Fruit fly (Drosophila melanogaster) whole organism, embryonic: Measurements from ENCODE around the gene ATP7.

Experiments
- Bgb ChIP-seq: fragments of 200-800 bp; sonication (Bioruptor generic); IDR thresholded peaks from 2 replicates; pipeline ENCODE4 v1.3.6; 2022; ENCODE audit warnings: missing biosample characterization, missing genetic modification characterization; ENCODE audit not compliant: partially characterized antibody
- CG12299 ChIP-seq: fragments of 200-800 bp; sonication (Bioruptor generic); optimal IDR thresholded peaks from 2 replicates; lab custom pipeline; 2018; ENCODE audit warnings: missing biosample characterization, mild to moderate bottlenecking, missing genetic modification characterization
- CG12942 ChIP-seq: fragments of 200-800 bp; sonication (Bioruptor generic); optimal IDR thresholded peaks from 3 replicates; lab custom pipeline; 2016; ENCODE audit warnings: missing biosample characterization, missing genetic modification characterization
- CG16815 ChIP-seq: fragments of 200-800 bp; sonication (Bioruptor generic); optimal IDR thresholded peaks from 3 replicates; lab custom pipeline; 2017; ENCODE audit warnings: missing biosample characterization, mild to moderate bottlenecking, missing genetic modification characterization
- CG16863 ChIP-seq: fragments of 200-800 bp; sonication (Bioruptor generic); optimal IDR thresholded peaks from 3 replicates; lab custom pipeline; 2016; ENCODE audit warnings: missing biosample characterization, missing genetic modification characterization
- CG1792 ChIP-seq: fragments of 200-800 bp; sonication (Bioruptor generic); optimal IDR thresholded peaks from 2 replicates; lab custom pipeline; 2016; ENCODE audit warnings: missing biosample characterization, missing genetic modification characterization
- CG18011 ChIP-seq: fragments of 200-800 bp; sonication (Bioruptor generic); optimal IDR thresholded peaks from 2 replicates; lab custom pipeline; 2017; ENCODE audit warnings: missing biosample characterization, missing genetic modification characterization, mild to moderate bottlenecking, moderate library complexity, missing genotype
- CG1832 ChIP-seq: fragments of 200-800 bp; sonication (Bioruptor generic); optimal IDR thresholded peaks from 2 replicates; lab custom pipeline; 2017; ENCODE audit warnings: missing biosample characterization, mild to moderate bottlenecking, missing genetic modification characterization, inconsistent platforms
- CG2116 ChIP-seq: fragments of 200-800 bp; sonication (Bioruptor generic); optimal IDR thresholded peaks from 3 replicates; lab custom pipeline; 2018; ENCODE audit warnings: missing biosample characterization, mild to moderate bottlenecking, missing genetic modification characterization
- CG31365 ChIP-seq: fragments of 200-800 bp; sonication (Bioruptor generic); optimal IDR thresholded peaks from 2 replicates; lab custom pipeline; 2018; ENCODE audit warnings: missing biosample characterization, mild to moderate bottlenecking, missing genetic modification characterization
- CG32772 ChIP-seq: fragments of 200-800 bp; sonication (Bioruptor generic); IDR thresholded peaks from 2 replicates; pipeline ENCODE4 v1.3.6; 2022; ENCODE audit warnings: missing biosample characterization, missing genetic modification characterization
- CG6689 ChIP-seq: fragments of 200-800 bp; sonication (Bioruptor generic); IDR thresholded peaks from 2 replicates; pipeline ENCODE4 v1.3.6; 2022; ENCODE audit warnings: missing biosample characterization, missing genetic modification characterization
- CG6813 ChIP-seq: fragments of 200-800 bp; sonication (Bioruptor generic); optimal IDR thresholded peaks from 2 replicates; lab custom pipeline; 2017; ENCODE audit warnings: missing biosample characterization, missing genetic modification characterization, mild to moderate bottlenecking, moderate library complexity, missing genetic modification reagents
- CG7372 ChIP-seq: fragments of 200-800 bp; sonication (Bioruptor generic); IDR thresholded peaks from 2 replicates; pipeline ENCODE4 v1.3.6; 2022; ENCODE audit warnings: missing biosample characterization, missing genetic modification characterization
- CG8359 ChIP-seq: fragments of 200-800 bp; sonication (Bioruptor generic); optimal IDR thresholded peaks from 2 replicates; lab custom pipeline; 2017; ENCODE audit warnings: missing biosample characterization, mild to moderate bottlenecking, missing genetic modification characterization, borderline replicate concordance
- CG9817 ChIP-seq: fragments of 200-800 bp; sonication (Bioruptor generic); optimal IDR thresholded peaks from 2 replicates; lab custom pipeline; 2018; ENCODE audit warnings: missing biosample characterization, mild to moderate bottlenecking, missing genetic modification characterization, moderate library complexity
- CrebB ChIP-seq: fragments of 200-800 bp; sonication (Bioruptor generic); optimal IDR thresholded peaks from 3 replicates; lab custom pipeline; 2018; ENCODE audit warnings: missing biosample characterization, mild to moderate bottlenecking, missing genetic modification characterization
- Dek ChIP-seq: fragments of 200-800 bp; sonication (Bioruptor generic); optimal IDR thresholded peaks from 3 replicates; lab custom pipeline; 2019; ENCODE audit warnings: missing biosample characterization, mild to moderate bottlenecking, missing genetic modification characterization, moderate library complexity
- Dip2 ChIP-seq: fragments of 200-800 bp; sonication (Bioruptor generic); IDR thresholded peaks from 2 replicates; pipeline ENCODE4 v1.3.6; 2022; ENCODE audit warnings: missing biosample characterization, missing genetic modification characterization
- Dip3 ChIP-seq: fragments of 200-800 bp; sonication (Bioruptor generic); optimal IDR thresholded peaks from 3 replicates; lab custom pipeline; 2016; ENCODE audit warnings: missing biosample characterization, missing genetic modification characterization
- Fer3 ChIP-seq: fragments of 200-800 bp; sonication (Bioruptor generic); optimal IDR thresholded peaks from 2 replicates; lab custom pipeline; 2018; ENCODE audit warnings: missing biosample characterization, mild to moderate bottlenecking, missing genetic modification characterization, moderate library complexity
- HLH54F ChIP-seq: fragments of 200-800 bp; sonication (Bioruptor generic); optimal IDR thresholded peaks from 3 replicates; lab custom pipeline; 2016; ENCODE audit warnings: missing biosample characterization, missing genetic modification characterization
- Hr51 ChIP-seq, 2 experiments: fragments of 200-800 bp; sonication (Bioruptor generic); optimal IDR thresholded peaks; 2 replicates in 1 of 2; 3 replicates in 1 of 2; lab custom pipeline; 2016 to 2018; ENCODE audit warnings: missing biosample characterization in 2 of 2, missing genetic modification characterization in 2 of 2, mild to moderate bottlenecking in 1 of 2, moderate library complexity in 1 of 2
- Meics ChIP-seq: fragments of 200-800 bp; sonication (Bioruptor generic); optimal IDR thresholded peaks from 2 replicates; lab custom pipeline; 2017; ENCODE audit warnings: missing biosample characterization, mild to moderate bottlenecking, missing genetic modification characterization
- Neu2 ChIP-seq: fragments of 200-800 bp; sonication (Bioruptor generic); optimal IDR thresholded peaks from 3 replicates; lab custom pipeline; 2016; ENCODE audit warnings: missing biosample characterization, missing genetic modification characterization, borderline replicate concordance
- Ravus ChIP-seq: fragments of 200-800 bp; sonication (Bioruptor generic); IDR thresholded peaks from 2 replicates; pipeline ENCODE4 v1.3.6; 2022; ENCODE audit warnings: missing biosample characterization, missing genetic modification characterization
- Sry-β ChIP-seq: fragments of 200-800 bp; sonication (Bioruptor generic); optimal IDR thresholded peaks from 2 replicates; lab custom pipeline; 2018; ENCODE audit warnings: missing biosample characterization, mild to moderate bottlenecking, missing genetic modification characterization, moderate library complexity
- Ssrp ChIP-seq: fragments of 200-800 bp; sonication (Bioruptor generic); optimal IDR thresholded peaks from 2 replicates; lab custom pipeline; 2018; ENCODE audit warnings: missing biosample characterization, mild to moderate bottlenecking, missing genetic modification characterization, moderate library complexity
- TFAM ChIP-seq: fragments of 200-800 bp; sonication (Bioruptor generic); optimal IDR thresholded peaks from 2 replicates; lab custom pipeline; 2017; ENCODE audit warnings: missing biosample characterization, missing genetic modification characterization, inconsistent platforms
- Taf1 ChIP-seq: fragments of 200-800 bp; sonication (Bioruptor generic); IDR thresholded peaks from 2 replicates; pipeline ENCODE4 v1.3.6; 2022; ENCODE audit warnings: missing biosample characterization, missing genetic modification characterization
- Tbp ChIP-seq: fragments of >200 bp; optimal IDR thresholded peaks from 2 replicates; lab custom pipeline; 2018; ENCODE audit warnings: missing biosample characterization, missing genetic modification characterization
- al ChIP-seq: fragments of 200-800 bp; sonication (Bioruptor generic); IDR thresholded peaks from 2 replicates; pipeline ENCODE4 v1.3.6; 2022; ENCODE audit warnings: missing biosample characterization, missing genetic modification characterization
- ap ChIP-seq: fragments of 200-800 bp; sonication (Bioruptor generic); IDR thresholded peaks from 2 replicates; pipeline ENCODE4 v1.3.6; 2022; ENCODE audit warnings: missing biosample characterization, missing genetic modification characterization
- bbx ChIP-seq: fragments of 200-800 bp; sonication (Bioruptor generic); IDR thresholded peaks from 2 replicates; pipeline ENCODE4 v1.3.6; 2022; ENCODE audit warnings: missing biosample characterization, missing genetic modification characterization; ENCODE audit not compliant: partially characterized antibody
- bowl ChIP-seq: fragments of 200-800 bp; sonication (Bioruptor generic); IDR thresholded peaks from 2 replicates; pipeline ENCODE4 v1.3.6; 2022; ENCODE audit warnings: missing biosample characterization, missing genetic modification characterization
- crol ChIP-seq: fragments of 200-800 bp; sonication (Bioruptor generic); IDR thresholded peaks from 2 replicates; pipeline ENCODE4 v1.3.6; 2022; ENCODE audit warnings: missing biosample characterization, missing genetic modification characterization
- h ChIP-seq: fragments of >200 bp; optimal IDR thresholded peaks from 2 replicates; lab custom pipeline; 2017
- luna ChIP-seq: fragments of 200-800 bp; sonication (Bioruptor generic); optimal IDR thresholded peaks from 2 replicates; lab custom pipeline; 2016; ENCODE audit warnings: missing biosample characterization, missing genetic modification characterization
- nerfin-2 ChIP-seq: fragments of 200-800 bp; sonication (Bioruptor generic); IDR thresholded peaks from 2 replicates; pipeline ENCODE4 v1.3.6; 2022; ENCODE audit warnings: missing biosample characterization, missing genetic modification characterization; ENCODE audit not compliant: partially characterized antibody
- pho ChIP-seq: fragments of 200-800 bp; sonication (Bioruptor generic); optimal IDR thresholded peaks from 2 replicates; lab custom pipeline; 2016; ENCODE audit warnings: missing biosample characterization, missing genetic modification characterization
- sc ChIP-seq, 3 experiments: fragments of >200 bp in 2 of 3; fragments of 200-800 bp in 1 of 3; sonication (Bioruptor generic) in 1 of 3; optimal IDR thresholded peaks; 2 replicates in 2 of 3; 3 replicates in 1 of 3; lab custom pipeline; 2017; ENCODE audit warnings: mild to moderate bottlenecking in 1 of 3, missing biosample characterization in 1 of 3, missing genetic modification characterization in 1 of 3, missing genetic modification reagents in 1 of 3
- sob ChIP-seq: fragments of 200-800 bp; sonication (Bioruptor generic); IDR thresholded peaks from 2 replicates; pipeline ENCODE4 v1.3.6; 2022; ENCODE audit warnings: missing biosample characterization, missing genetic modification characterization
- sug ChIP-seq: fragments of 200-800 bp; optimal IDR thresholded peaks from 2 replicates; lab custom pipeline; 2019; ENCODE audit warnings: missing biosample characterization, mild to moderate bottlenecking, missing genetic modification characterization, moderate library complexity
- tin ChIP-seq: fragments of 200-800 bp; sonication (Bioruptor generic); optimal IDR thresholded peaks from 3 replicates; lab custom pipeline; 2016; ENCODE audit warnings: missing biosample characterization, missing genetic modification characterization
- tll ChIP-seq, 2 experiments: fragments of 200-800 bp in 1 of 2; fragments of >200 bp in 1 of 2; sonication (Bioruptor generic) in 1 of 2; optimal IDR thresholded peaks; 2 replicates each; lab custom pipeline; 2017 to 2019; ENCODE audit warnings: missing biosample characterization in 2 of 2, missing genetic modification characterization in 2 of 2, mild to moderate bottlenecking in 1 of 2, moderate library complexity in 1 of 2
- usp ChIP-seq: fragments of >200 bp; optimal IDR thresholded peaks from 2 replicates; lab custom pipeline; 2017; ENCODE audit warnings: missing biosample characterization, missing genetic modification characterization
- vfl ChIP-seq: fragments of 200-800 bp; sonication (Bioruptor generic); optimal IDR thresholded peaks from 2 replicates; lab custom pipeline; 2016; ENCODE audit warnings: missing biosample characterization, missing genetic modification characterization
- zfh1 ChIP-seq: fragments of 200-800 bp; sonication (Bioruptor generic); IDR thresholded peaks from 3 replicates; pipeline ENCODE4 v1.3.6; 2022; ENCODE audit warnings: missing biosample characterization, missing genetic modification characterization

The ATP7 gene

DNA sequence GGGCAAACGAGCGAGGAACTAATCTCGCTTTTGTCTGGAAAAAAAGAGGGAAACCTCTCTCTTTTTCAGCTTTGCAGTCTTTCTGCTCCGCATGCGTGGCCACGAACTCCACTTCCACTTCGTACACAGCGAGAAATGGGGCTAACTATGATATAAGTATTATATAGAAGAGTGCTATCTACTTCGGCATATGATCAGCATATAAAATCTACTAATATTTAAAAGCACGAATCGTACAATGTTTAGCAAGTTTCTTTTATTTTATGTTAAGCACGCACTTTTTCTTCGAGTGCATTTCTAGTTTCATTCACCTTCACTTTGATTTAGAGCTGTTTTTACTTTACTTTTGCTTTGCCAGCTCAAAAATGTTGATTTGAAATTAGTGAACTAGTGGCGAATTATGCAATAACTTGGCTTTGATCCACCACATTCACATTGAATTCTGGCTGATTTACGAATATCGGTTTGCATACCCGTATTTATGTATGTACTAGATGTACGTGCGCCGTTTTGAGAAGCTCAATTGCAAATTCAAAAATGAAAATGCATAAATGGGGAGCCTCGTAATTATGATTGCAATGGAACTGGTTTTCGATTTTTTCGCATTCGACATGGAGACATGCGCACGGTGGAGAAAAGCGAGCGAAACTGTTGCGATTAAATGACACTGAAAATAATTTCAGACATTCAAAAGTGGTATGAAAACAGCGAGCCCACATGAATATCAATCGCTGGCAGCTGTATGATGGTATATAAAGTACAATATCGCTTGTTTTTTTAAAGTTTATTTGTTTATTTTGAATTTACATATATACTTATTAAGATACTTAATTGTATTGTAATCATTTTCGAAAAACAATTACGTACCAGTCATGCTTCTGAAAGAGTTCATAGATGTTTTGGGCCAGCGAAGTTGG is 3.0 kb downstream of the ATP7 start (continued):
- TF ChIP-seq crol (GFP tag; lab: Robert Waterston, UW) (no peak), Ssrp (peak; percentile 74), luna (GFP tag; lab: Kevin White, UChicago) (peak; percentile 25), al (GFP tag; lab: Robert Waterston, UW) (0 out of 2 replicates have a peak, but pooled peaks have one; percentile 30), CG31365 (tag; lab: Kevin White, UChicago) (peak; percentile 16), Dek (tag; lab: Kevin White, UChicago) (peak; percentile 43), vfl (GFP tag; lab: Kevin White, UChicago) (peak; percentile 5), pho (GFP tag; lab: Kevin White, UChicago) (no peak), Ravus (GFP tag; lab: Robert Waterston, UW) (peak; percentile 45), zfh1 (peak; percentile 86), nerfin-2 (no peak), CG32772 (GFP tag; lab: Robert Waterston, UW) (peak; percentile 84), CG8359 (GFP tag; lab: Kevin White, UChicago) (peak; percentile 71), Sry-β (GFP tag; lab: Kevin White, UChicago) (no peak), bowl (GFP tag; lab: Robert Waterston, UW) (peak; percentile 36; the same call in 1 of the 2 replicates), CG9817 (tag; lab: Kevin White, UChicago) (peak; percentile 49), CG18011 (GFP tag; lab: Kevin White, UChicago) (no peak), Dip2 (GFP tag; lab: Robert Waterston, UW) (no peak), Tbp (GFP tag; lab: Kevin White, UChicago) (no peak), ap (peak; percentile 61; the same call in 1 of the 2 replicates), tin (peak; percentile 60), sug (tag; lab: Kevin White, UChicago) (peak; percentile 60), Hr51 (GFP tag; optimal IDR thresholded peaks at IDR 0.05; lab: Kevin White, UChicago) (peak in 1 of 2 experiments; percentile 81), Dip3 (GFP tag; lab: Kevin White, UChicago) (peak; percentile 28), CG6813 (GFP tag; lab: Kevin White, UChicago) (peak; percentile 26), CrebB (peak; percentile 11), CG12299 (tag; lab: Kevin White, UChicago) (no peak), Bgb (GFP tag; lab: Robert Waterston, UW) (no peak), h (lab: Kevin White, UChicago) (no peak), CG16863 (peak; percentile 35), bbx (GFP tag; lab: Robert Waterston, UW) (no peak), Meics (GFP tag; lab: Kevin White, UChicago) (peak; percentile 51), CG1832 (GFP tag; lab: Kevin White, UChicago) (no peak), sob (GFP tag; lab: Robert Waterston, UW) (peak; percentile 81), CG16815 (GFP tag; lab: Kevin White, UChicago) (peak; percentile 44), tll (GFP tag; optimal IDR thresholded peaks at IDR 0.05; lab: Kevin White, UChicago) (no peak), CG7372 (GFP tag; lab: Robert Waterston, UW) (peak; percentile 78), Taf1 (no peak; the same call in 1 of the 2 replicates), sc (optimal IDR thresholded peaks at IDR 0.05; lab: Kevin White, UChicago) (no peak), sc (GFP tag; optimal IDR thresholded peaks at IDR 0.05; lab: Kevin White, UChicago) (peak; percentile 55), TFAM (GFP tag; lab: Kevin White, UChicago) (peak; percentile 15), Neu2 (GFP tag; lab: Kevin White, UChicago) (no peak), CG6689 (GFP tag; lab: Robert Waterston, UW) (peak; percentile 87), HLH54F (GFP tag; lab: Kevin White, UChicago) (peak; percentile 1), CG12942 (GFP tag; lab: Kevin White, UChicago) (peak; percentile 46), CG1792 (GFP tag; lab: Kevin White, UChicago) (no peak), Fer3 (tag; lab: Kevin White, UChicago) (peak; percentile 66), usp (no peak), CG2116 (GFP tag; lab: Kevin White, UChicago) (peak; percentile 16)
